Worm (Caenorhabditis elegans) whole organism, L4 larva: ENCODE measurements around the gene srsx-22.

ENCODE experiments used
- ceh-82 ChIP-seq: sonication (generic microtip); optimal IDR thresholded peaks from 2 replicates; lab custom pipeline; 2017; ENCODE audit warnings: missing biosample characterization, missing genetic modification characterization
- daf-19 ChIP-seq: fragments of 200-800 bp; sonication (Bioruptor generic); conservative IDR thresholded peaks from 2 replicates; pipeline ENCODE4 v1.3.6; 2022; ENCODE audit warnings: missing genetic modification characterization, missing compliant biosample characterization
- lin-1 ChIP-seq: fragments of 200-800 bp; sonication (Bioruptor generic); IDR thresholded peaks from 2 replicates; pipeline ENCODE4 v1.3.6; 2022; ENCODE audit warnings: missing genetic modification reagents, missing genetic modification characterization, missing compliant biosample characterization
- lin-13 ChIP-seq: fragments of 150-350 bp; optimal IDR thresholded peaks from 2 replicates; lab custom pipeline; 2014; ENCODE audit warnings: missing biosample characterization, missing genetic modification reagents, missing genetic modification characterization
- nhr-237 ChIP-seq: sonication (generic microtip); optimal IDR thresholded peaks from 2 replicates; lab custom pipeline; 2017; ENCODE audit warnings: missing biosample characterization, missing genetic modification characterization
- nhr-28 ChIP-seq: fragments of 150-350 bp; optimal IDR thresholded peaks from 2 replicates; lab custom pipeline; 2014; ENCODE audit warnings: missing biosample characterization, missing genetic modification characterization
- nhr-76 ChIP-seq: fragments of 150-350 bp; optimal IDR thresholded peaks from 2 replicates; lab custom pipeline; 2014; ENCODE audit warnings: missing biosample characterization, missing genetic modification characterization
- rbr-2 ChIP-seq: sonication (generic microtip); optimal IDR thresholded peaks from 2 replicates; lab custom pipeline; 2016; ENCODE audit warnings: missing genotype, missing genetic modification characterization, missing compliant biosample characterization
- snpc-4 ChIP-seq: fragments of 150-350 bp; optimal IDR thresholded peaks from 2 replicates; lab custom pipeline; 2014; ENCODE audit warnings: missing biosample characterization, missing genetic modification characterization
- tra-1 ChIP-seq: fragments of 200-800 bp; sonication (Bioruptor generic); IDR thresholded peaks from 2 replicates; pipeline ENCODE4 v1.3.6; 2022; ENCODE audit warnings: missing genetic modification reagents, missing genetic modification characterization, missing compliant biosample characterization
- zip-11 ChIP-seq: fragments of 200-800 bp; sonication (Bioruptor generic); IDR thresholded peaks from 2 replicates; pipeline ENCODE4 v1.3.6; 2022; ENCODE audit warnings: missing genetic modification characterization, missing compliant biosample characterization

- no peak for TF ChIP-seq lin-13 (GFP tag; lab: Kevin White, UChicago)
- no peak for TF ChIP-seq nhr-237
- TF ChIP-seq lin-1 (GFP tag; lab: Robert Waterston, UW): no peak
- TF ChIP-seq zip-11 (GFP tag; lab: Robert Waterston, UW): no peak
- no peak for TF ChIP-seq snpc-4 (tag; lab: Kevin White, UChicago)
- TF ChIP-seq ceh-82 (tag; lab: Kevin White, UChicago): no peak
- no peak for TF ChIP-seq nhr-76 (tag; lab: Kevin White, UChicago)
- TF ChIP-seq daf-19 (GFP tag; lab: Robert Waterston, UW): no peak
- TF ChIP-seq nhr-28 (tag; lab: Kevin White, UChicago): no peak
- no peak for TF ChIP-seq tra-1 (GFP tag; lab: Robert Waterston, UW)
- no peak for TF ChIP-seq rbr-2 (tag; lab: Kevin White, UChicago)
These were observed 45.1 kb upstream of the srsx-22 start, which contains the start of gene W02D7.8 for ce11 chrV:8306366-8306765.
